Worm (Caenorhabditis elegans) whole organism, late embryonic: Measurements from ENCODE around the gene srh-288.

Source experiments
- Y22D7AL.16 ChIP-seq: sonication (generic microtip); optimal IDR thresholded peaks from 2 replicates; lab custom pipeline; 2016; ENCODE audit warnings: missing genetic modification characterization, missing compliant biosample characterization
- ceh-18 ChIP-seq: sonication (generic microtip); optimal IDR thresholded peaks from 2 replicates; lab custom pipeline; 2016; ENCODE audit warnings: missing genetic modification characterization, missing compliant biosample characterization
- ceh-24 ChIP-seq: sonication (generic microtip); optimal IDR thresholded peaks from 2 replicates; lab custom pipeline; 2016; ENCODE audit warnings: mild to moderate bottlenecking, missing genetic modification characterization, missing compliant biosample characterization
- ceh-6 ChIP-seq: fragments of 200-800 bp; sonication (Bioruptor generic); optimal IDR thresholded peaks from 2 replicates; lab custom pipeline; 2018; ENCODE audit warnings: mild to moderate bottlenecking, missing genetic modification characterization, missing compliant biosample characterization
- elt-4 ChIP-seq: sonication (generic microtip); optimal IDR thresholded peaks from 2 replicates; lab custom pipeline; 2016; ENCODE audit warnings: missing genetic modification characterization, missing compliant biosample characterization
- eyg-1 ChIP-seq: sonication (generic microtip); optimal IDR thresholded peaks from 2 replicates; lab custom pipeline; 2016; ENCODE audit warnings: missing genotype, missing genetic modification characterization, missing compliant biosample characterization
- lim-6 ChIP-seq: sonication (generic microtip); optimal IDR thresholded peaks from 2 replicates; lab custom pipeline; 2016; ENCODE audit warnings: missing genetic modification characterization, missing compliant biosample characterization
- nhr-11 ChIP-seq: fragments of 150-350 bp; optimal IDR thresholded peaks from 2 replicates; lab custom pipeline; 2014; ENCODE audit warnings: missing biosample characterization, missing genetic modification characterization
- npax-4 ChIP-seq: sonication (generic microtip); optimal IDR thresholded peaks from 2 replicates; lab custom pipeline; 2016; ENCODE audit warnings: missing genetic modification characterization, missing compliant biosample characterization
- pat-9 ChIP-seq: fragments of 200-800 bp; sonication (Bioruptor generic); optimal IDR thresholded peaks from 2 replicates; lab custom pipeline; 2018; ENCODE audit warnings: mild to moderate bottlenecking, missing genetic modification characterization, moderate library complexity, missing compliant biosample characterization
- pros-1 ChIP-seq: fragments of 150-350 bp; optimal IDR thresholded peaks from 2 replicates; lab custom pipeline; 2014; ENCODE audit warnings: missing biosample characterization, missing genetic modification reagents, missing genetic modification characterization
- ref-2 ChIP-seq: sonication (generic microtip); optimal IDR thresholded peaks from 2 replicates; lab custom pipeline; 2016; ENCODE audit warnings: missing genetic modification characterization, missing compliant biosample characterization
- sox-4 ChIP-seq: sonication (generic microtip); optimal IDR thresholded peaks from 2 replicates; lab custom pipeline; 2017; ENCODE audit warnings: mild to moderate bottlenecking, missing genetic modification characterization, inconsistent platforms, missing compliant biosample characterization
- unc-86 ChIP-seq: sonication (generic microtip); optimal IDR thresholded peaks from 2 replicates; lab custom pipeline; 2016; ENCODE audit warnings: missing genetic modification characterization, missing compliant biosample characterization
- ztf-16 ChIP-seq: sonication (generic microtip); optimal IDR thresholded peaks from 2 replicates; lab custom pipeline; 2017; ENCODE audit warnings: missing genetic modification characterization, missing compliant biosample characterization

Gene srh-288

ce11 chrV:17746959-17747358 lies 48.6 kb downstream of the srh-288 start, which contains the start of gene twk-36:
Gene twk-36, minus strand, starts transcription at chrV:17747059.
- TF ChIP-seq ref-2 (tag; lab: Kevin White, UChicago) (no peak), eyg-1 (tag; lab: Kevin White, UChicago) (no peak), ceh-24 (tag; lab: Kevin White, UChicago) (no peak), nhr-11 (tag; lab: Kevin White, UChicago) (no peak), Y22D7AL.16 (no peak), ceh-6 (GFP tag; lab: Kevin White, UChicago) (no peak), pros-1 (tag; lab: Kevin White, UChicago) (no peak), npax-4 (tag; lab: Kevin White, UChicago) (no peak), pat-9 (no peak), elt-4 (tag; lab: Kevin White, UChicago) (no peak), lim-6 (tag; lab: Kevin White, UChicago) (no peak), sox-4 (tag; lab: Kevin White, UChicago) (no peak), ztf-16 (no peak), ceh-18 (tag; lab: Kevin White, UChicago) (no peak), unc-86 (tag; lab: Kevin White, UChicago) (no peak)
